Worm (Caenorhabditis elegans): ENCODE results near the gene lov-1.

Gene lov-1

ce11 chrII:10121725-10122124 lies at the start of gene lov-1:
lov-1 (minus strand) TSS chrII:10121825.
- TF ChIP-seq ztf-29 (GFP tag; IDR thresholded peaks at IDR 0.05) (no peak), tab-1 (GFP tag; IDR thresholded peaks at IDR 0.05) (no peak), T22C8.4 (GFP tag; IDR thresholded peaks at IDR 0.05) (no peak), cog-1 (tag; optimal IDR thresholded peaks at IDR 0.05) (no peak), flt-1 (GFP tag; IDR thresholded peaks at IDR 0.05) (no peak), med-1 (GFP tag; optimal IDR thresholded peaks at IDR 0.05; ENCODE audit: insufficient read depth) (no peak), ref-1 (GFP tag; conservative IDR thresholded peaks at IDR 0.05) (no peak), klf-2 (GFP tag; conservative IDR thresholded peaks at IDR 0.05) (no peak), ztf-23 (GFP tag; IDR thresholded peaks at IDR 0.05) (no peak)

- TF ChIP-seq T22C8.4 (GFP tag; IDR thresholded peaks at IDR 0.05) (0 out of 2 replicates have a peak, but pooled peaks have one; percentile 17), ref-1 (GFP tag; conservative IDR thresholded peaks at IDR 0.05) (no peak)
These were observed 49.3 kb upstream of the lov-1 start, which contains the start of gene gpd-4 for ce11 chrII:10170837-10171318. gpd-4 (plus strand) TSS chrII:10171268.

ce11 chrII:10168905-10169782 lies 47.5 kb upstream of the lov-1 start, which contains the start of gene daf-19:
daf-19 (minus strand) TSS chrII:10169346.
- TF ChIP-seq ztf-29 (GFP tag; IDR thresholded peaks at IDR 0.05) (peak; percentile 87), flt-1 (GFP tag; IDR thresholded peaks at IDR 0.05) (peak; percentile 83), cog-1 (tag; optimal IDR thresholded peaks at IDR 0.05) (peak; percentile 70), tab-1 (GFP tag; IDR thresholded peaks at IDR 0.05) (no peak), klf-2 (GFP tag; conservative IDR thresholded peaks at IDR 0.05) (0 out of 2 replicates have a peak, but pooled peaks have one; percentile 21), ztf-23 (GFP tag; IDR thresholded peaks at IDR 0.05) (peak; percentile 84), T22C8.4 (GFP tag; IDR thresholded peaks at IDR 0.05) (peak; percentile 52; the same call in 1 of the 2 replicates), med-1 (GFP tag; optimal IDR thresholded peaks at IDR 0.05; ENCODE audit: insufficient read depth) (no peak), ref-1 (GFP tag; conservative IDR thresholded peaks at IDR 0.05) (0 out of 2 replicates have a peak, but pooled peaks have one; percentile 18)

ce11 chrII:10167731-10168130 lies 46.1 kb upstream of the lov-1 start:
- TF ChIP-seq tab-1 (GFP tag; IDR thresholded peaks at IDR 0.05) (no peak), cog-1 (tag; optimal IDR thresholded peaks at IDR 0.05) (no peak), klf-2 (GFP tag; conservative IDR thresholded peaks at IDR 0.05) (no peak), T22C8.4 (GFP tag; IDR thresholded peaks at IDR 0.05) (no peak), ref-1 (GFP tag; conservative IDR thresholded peaks at IDR 0.05) (no peak), flt-1 (GFP tag; IDR thresholded peaks at IDR 0.05) (no peak), ztf-23 (GFP tag; IDR thresholded peaks at IDR 0.05) (no peak), ztf-29 (GFP tag; IDR thresholded peaks at IDR 0.05) (no peak), med-1 (GFP tag; optimal IDR thresholded peaks at IDR 0.05; ENCODE audit: insufficient read depth) (no peak)

ce11 chrII:10166365-10166764 lies 44.7 kb upstream of the lov-1 start:
- TF ChIP-seq med-1 (GFP tag; optimal IDR thresholded peaks at IDR 0.05; ENCODE audit: insufficient read depth) (no peak), flt-1 (GFP tag; IDR thresholded peaks at IDR 0.05) (no peak), ztf-29 (GFP tag; IDR thresholded peaks at IDR 0.05) (no peak), ref-1 (GFP tag; conservative IDR thresholded peaks at IDR 0.05) (no peak)

ce11 chrII:10164137-10164536 lies 42.5 kb upstream of the lov-1 start:
- no peak for TF ChIP-seq flt-1 (GFP tag; IDR thresholded peaks at IDR 0.05)
- TF ChIP-seq ztf-29 (GFP tag; IDR thresholded peaks at IDR 0.05) = no peak
- TF ChIP-seq ztf-23 (GFP tag; IDR thresholded peaks at IDR 0.05) = no peak
- TF ChIP-seq T22C8.4 (GFP tag; IDR thresholded peaks at IDR 0.05) = no peak
- TF ChIP-seq klf-2 (GFP tag; conservative IDR thresholded peaks at IDR 0.05) = no peak
- no peak for TF ChIP-seq cog-1 (tag; optimal IDR thresholded peaks at IDR 0.05)
- no peak for TF ChIP-seq med-1 (GFP tag; optimal IDR thresholded peaks at IDR 0.05; ENCODE audit: insufficient read depth)
- no peak for TF ChIP-seq ref-1 (GFP tag; conservative IDR thresholded peaks at IDR 0.05)
- TF ChIP-seq tab-1 (GFP tag; IDR thresholded peaks at IDR 0.05) = no peak

- TF ChIP-seq ztf-23 (GFP tag; IDR thresholded peaks at IDR 0.05) = no peak
- TF ChIP-seq flt-1 (GFP tag; IDR thresholded peaks at IDR 0.05) = peak; percentile 51; the same call in 1 of the 2 replicates
These were observed 41.2 kb upstream of the lov-1 start for ce11 chrII:10162785-10163184.

- no peak for TF ChIP-seq tab-1 (GFP tag; IDR thresholded peaks at IDR 0.05)
- no peak for TF ChIP-seq cog-1 (tag; optimal IDR thresholded peaks at IDR 0.05)
- TF ChIP-seq flt-1 (GFP tag; IDR thresholded peaks at IDR 0.05) = no peak
- no peak for TF ChIP-seq med-1 (GFP tag; optimal IDR thresholded peaks at IDR 0.05; ENCODE audit: insufficient read depth)
- TF ChIP-seq T22C8.4 (GFP tag; IDR thresholded peaks at IDR 0.05) = no peak
- TF ChIP-seq klf-2 (GFP tag; conservative IDR thresholded peaks at IDR 0.05) = no peak
- no peak for TF ChIP-seq ref-1 (GFP tag; conservative IDR thresholded peaks at IDR 0.05)
- TF ChIP-seq ztf-23 (GFP tag; IDR thresholded peaks at IDR 0.05) = no peak
These were observed 33.5 kb upstream of the lov-1 start, which contains the start of gene nlp-63 for ce11 chrII:10155106-10155505. nlp-63 (plus strand) TSS chrII:10155406.

- no peak for TF ChIP-seq ztf-23 (GFP tag; IDR thresholded peaks at IDR 0.05)
- TF ChIP-seq flt-1 (GFP tag; IDR thresholded peaks at IDR 0.05) = no peak
- no peak for TF ChIP-seq klf-2 (GFP tag; conservative IDR thresholded peaks at IDR 0.05)
- no peak for TF ChIP-seq ref-1 (GFP tag; conservative IDR thresholded peaks at IDR 0.05)
- no peak for TF ChIP-seq T22C8.4 (GFP tag; IDR thresholded peaks at IDR 0.05)
- TF ChIP-seq med-1 (GFP tag; optimal IDR thresholded peaks at IDR 0.05; ENCODE audit: insufficient read depth) = no peak
- TF ChIP-seq ztf-29 (GFP tag; IDR thresholded peaks at IDR 0.05) = no peak
- no peak for TF ChIP-seq cog-1 (tag; optimal IDR thresholded peaks at IDR 0.05)
- no peak for TF ChIP-seq tab-1 (GFP tag; IDR thresholded peaks at IDR 0.05)
These were observed 25.9 kb upstream of the lov-1 start for ce11 chrII:10147502-10147901.

- TF ChIP-seq med-1 (GFP tag; optimal IDR thresholded peaks at IDR 0.05; ENCODE audit: insufficient read depth) (no peak), T22C8.4 (GFP tag; IDR thresholded peaks at IDR 0.05) (no peak), ref-1 (GFP tag; conservative IDR thresholded peaks at IDR 0.05) (no peak), flt-1 (GFP tag; IDR thresholded peaks at IDR 0.05) (no peak), tab-1 (GFP tag; IDR thresholded peaks at IDR 0.05) (no peak)
These were observed 24.9 kb upstream of the lov-1 start, which contains the start of gene pax-3 for ce11 chrII:10146488-10146887. pax-3 (plus strand) TSS chrII:10146570.

Data from whole organism, midembryonic.